Fruit fly (Drosophila melanogaster) whole organism, prepupa: Measurements from ENCODE around the gene sa.
A peak's percentile ranks its signal among the peaks of the same experiment; 100 is the strongest.

ENCODE experiments used
- Blimp-1 ChIP-seq: fragments of 200-800 bp; sonication (Bioruptor generic); optimal IDR thresholded peaks from 3 replicates; lab custom pipeline; 2017; ENCODE audit warnings: missing biosample characterization, missing genetic modification characterization, mild to moderate bottlenecking, moderate library complexity, missing genetic modification reagents
- CG10631 ChIP-seq: fragments of 200-800 bp; sonication (Bioruptor generic); optimal IDR thresholded peaks from 2 replicates; lab custom pipeline; 2016; ENCODE audit warnings: missing biosample characterization, missing genetic modification characterization
- CG10669 ChIP-seq: fragments of 200-800 bp; sonication (Bioruptor generic); optimal IDR thresholded peaks from 3 replicates; lab custom pipeline; 2018; ENCODE audit warnings: missing biosample characterization, mild to moderate bottlenecking, missing genetic modification characterization, moderate library complexity
- CG11294 ChIP-seq: fragments of 200-800 bp; sonication (Bioruptor generic); IDR thresholded peaks from 2 replicates; pipeline ENCODE4 v1.3.6; 2022; ENCODE audit warnings: missing biosample characterization, missing genetic modification characterization
- CG11762 ChIP-seq: fragments of 200-800 bp; sonication (Bioruptor generic); optimal IDR thresholded peaks from 3 replicates; lab custom pipeline; 2016; ENCODE audit warnings: missing biosample characterization, missing genetic modification characterization; ENCODE audit not compliant: insufficient read depth
- CG11902 ChIP-seq: fragments of 200-800 bp; sonication (Bioruptor generic); optimal IDR thresholded peaks from 3 replicates; lab custom pipeline; 2016; ENCODE audit warnings: missing biosample characterization, missing genetic modification characterization
- CG15336 ChIP-seq: fragments of 200-800 bp; sonication (Bioruptor generic); IDR thresholded peaks from 2 replicates; pipeline ENCODE4 v1.3.6; 2022; ENCODE audit warnings: missing biosample characterization, missing genetic modification characterization
- CG1621 ChIP-seq: fragments of 200-800 bp; sonication (Bioruptor generic); optimal IDR thresholded peaks from 3 replicates; lab custom pipeline; 2018; ENCODE audit warnings: missing biosample characterization, mild to moderate bottlenecking, missing genetic modification characterization
- CG3032 ChIP-seq: fragments of 200-800 bp; optimal IDR thresholded peaks from 2 replicates; lab custom pipeline; 2019; ENCODE audit warnings: missing biosample characterization, mild to moderate bottlenecking, missing genetic modification characterization, moderate library complexity
- CG31627 ChIP-seq: fragments of 200-800 bp; sonication (Bioruptor generic); optimal IDR thresholded peaks from 3 replicates; lab custom pipeline; 2016; ENCODE audit warnings: missing biosample characterization, missing genetic modification characterization
- CG32006 ChIP-seq: fragments of 200-800 bp; sonication (Bioruptor generic); optimal IDR thresholded peaks from 3 replicates; lab custom pipeline; 2017; ENCODE audit warnings: missing biosample characterization, mild to moderate bottlenecking, missing genetic modification characterization
- CG34406 ChIP-seq: fragments of 200-800 bp; sonication (Bioruptor generic); optimal IDR thresholded peaks from 3 replicates; lab custom pipeline; 2016; ENCODE audit warnings: missing biosample characterization, missing genetic modification characterization
- CG3919 ChIP-seq: fragments of 200-800 bp; sonication (Bioruptor generic); optimal IDR thresholded peaks from 3 replicates; lab custom pipeline; 2016; ENCODE audit warnings: missing biosample characterization, missing genetic modification characterization
- CG4318 ChIP-seq: fragments of 200-800 bp; sonication (Bioruptor generic); optimal IDR thresholded peaks from 3 replicates; lab custom pipeline; 2017; ENCODE audit warnings: missing biosample characterization, mild to moderate bottlenecking, missing genetic modification characterization
- CG6276 ChIP-seq: fragments of 200-800 bp; sonication (Bioruptor generic); optimal IDR thresholded peaks from 2 replicates; lab custom pipeline; 2017; ENCODE audit warnings: missing biosample characterization, mild to moderate bottlenecking, missing genetic modification characterization
- CG6808 ChIP-seq: fragments of 200-800 bp; sonication (Bioruptor generic); optimal IDR thresholded peaks from 3 replicates; lab custom pipeline; 2017; ENCODE audit warnings: missing biosample characterization, missing genetic modification characterization, mild to moderate bottlenecking, moderate library complexity, missing genetic modification reagents
- CG6854 ChIP-seq: fragments of 200-800 bp; sonication (Bioruptor generic); optimal IDR thresholded peaks from 2 replicates; lab custom pipeline; 2017; ENCODE audit warnings: missing biosample characterization, mild to moderate bottlenecking, missing genetic modification characterization
- CG7368 ChIP-seq: fragments of 200-800 bp; sonication (Bioruptor generic); optimal IDR thresholded peaks from 3 replicates; lab custom pipeline; 2016; ENCODE audit warnings: missing biosample characterization, missing genetic modification characterization
- CG8119 ChIP-seq: fragments of 200-800 bp; sonication (Bioruptor generic); IDR thresholded peaks from 3 replicates; pipeline ENCODE4 v1.3.6; 2022; ENCODE audit warnings: missing biosample characterization, missing genetic modification characterization
- CG8319 ChIP-seq: fragments of 200-800 bp; sonication (Bioruptor generic); optimal IDR thresholded peaks from 3 replicates; lab custom pipeline; 2016; ENCODE audit warnings: missing biosample characterization, missing genetic modification characterization
- CG8632 ChIP-seq: fragments of 200-800 bp; sonication (Bioruptor generic); optimal IDR thresholded peaks from 3 replicates; lab custom pipeline; 2016; ENCODE audit warnings: missing biosample characterization, missing genetic modification characterization
- CG9139 ChIP-seq: fragments of 200-800 bp; sonication (Bioruptor generic); optimal IDR thresholded peaks from 3 replicates; lab custom pipeline; 2017; ENCODE audit warnings: missing biosample characterization, mild to moderate bottlenecking, missing genetic modification characterization
- Eip75B ChIP-seq: fragments of 200-800 bp; sonication (Bioruptor generic); optimal IDR thresholded peaks from 3 replicates; lab custom pipeline; 2016; ENCODE audit warnings: missing biosample characterization, missing genetic modification characterization
- Eip78C ChIP-seq: fragments of 200-800 bp; sonication (Bioruptor generic); peaks from one replicate; lab custom pipeline; 2016; ENCODE audit warnings: missing biosample characterization, missing genetic modification characterization
- Eip93F ChIP-seq: fragments of 200-800 bp; sonication (Bioruptor generic); optimal IDR thresholded peaks from 2 replicates; lab custom pipeline; 2016; ENCODE audit warnings: missing biosample characterization, mild to moderate bottlenecking, missing genetic modification characterization
- Ets21C ChIP-seq: fragments of 200-800 bp; sonication (Bioruptor generic); optimal IDR thresholded peaks from 3 replicates; lab custom pipeline; 2016; ENCODE audit warnings: missing biosample characterization, missing genetic modification characterization
- Ets96B ChIP-seq: fragments of 200-800 bp; optimal IDR thresholded peaks from 2 replicates; lab custom pipeline; 2019; ENCODE audit warnings: missing biosample characterization, mild to moderate bottlenecking, missing genetic modification characterization, moderate library complexity
- Gug ChIP-seq: fragments of 200-800 bp; sonication (Bioruptor generic); IDR thresholded peaks from 2 replicates; pipeline ENCODE4 v1.3.6; 2022; ENCODE audit warnings: missing biosample characterization, missing genetic modification characterization
- Hr38 ChIP-seq: sonication (Bioruptor generic); optimal IDR thresholded peaks from 2 replicates; lab custom pipeline; 2016; ENCODE audit warnings: missing biosample characterization, missing genetic modification characterization
- Hr39 ChIP-seq: fragments of 200-800 bp; sonication (Bioruptor generic); optimal IDR thresholded peaks from 2 replicates; lab custom pipeline; 2016; ENCODE audit warnings: missing biosample characterization, missing genetic modification characterization
- Lpt ChIP-seq: fragments of 200-800 bp; sonication (Bioruptor generic); optimal IDR thresholded peaks from 3 replicates; lab custom pipeline; 2016; ENCODE audit warnings: missing biosample characterization, missing genetic modification characterization
- Met ChIP-seq: fragments of 200-800 bp; sonication (Bioruptor generic); optimal IDR thresholded peaks from 3 replicates; lab custom pipeline; 2016; ENCODE audit warnings: missing biosample characterization, missing genetic modification characterization
- OdsH ChIP-seq: fragments of 200-800 bp; sonication (Bioruptor generic); optimal IDR thresholded peaks from 3 replicates; lab custom pipeline; 2016; ENCODE audit warnings: missing biosample characterization, missing genetic modification characterization
- Smox ChIP-seq: fragments of 200-800 bp; sonication (Bioruptor generic); optimal IDR thresholded peaks from 3 replicates; lab custom pipeline; 2016; ENCODE audit warnings: missing biosample characterization, missing genetic modification characterization
- Sox102F ChIP-seq: fragments of 200-800 bp; sonication (Bioruptor generic); optimal IDR thresholded peaks from 2 replicates; lab custom pipeline; 2016; ENCODE audit warnings: missing biosample characterization, mild to moderate bottlenecking, missing genetic modification characterization
- Sox14 ChIP-seq: fragments of 200-800 bp; sonication (Bioruptor generic); optimal IDR thresholded peaks from 3 replicates; lab custom pipeline; 2016; ENCODE audit warnings: missing biosample characterization, missing genetic modification characterization
- Sox15 ChIP-seq: fragments of 200-800 bp; sonication (Bioruptor generic); optimal IDR thresholded peaks from 3 replicates; lab custom pipeline; 2016; ENCODE audit warnings: missing biosample characterization, missing genetic modification characterization
- achi ChIP-seq: fragments of 200-800 bp; sonication (Bioruptor generic); optimal IDR thresholded peaks from 3 replicates; lab custom pipeline; 2016; ENCODE audit warnings: missing biosample characterization, missing genetic modification characterization
- acj6 ChIP-seq: fragments of 200-800 bp; sonication (Bioruptor generic); optimal IDR thresholded peaks from 3 replicates; lab custom pipeline; 2016; ENCODE audit warnings: missing biosample characterization, missing genetic modification characterization
- cyc ChIP-seq: fragments of 200-800 bp; sonication (Bioruptor generic); optimal IDR thresholded peaks from 3 replicates; lab custom pipeline; 2016; ENCODE audit warnings: missing biosample characterization, missing genetic modification characterization
- dac ChIP-seq: fragments of 200-800 bp; sonication (Bioruptor generic); optimal IDR thresholded peaks from 2 replicates; lab custom pipeline; 2017; ENCODE audit warnings: missing biosample characterization, mild to moderate bottlenecking, missing genetic modification characterization
- eg ChIP-seq: fragments of 200-800 bp; sonication (Bioruptor generic); IDR thresholded peaks from 3 replicates; pipeline ENCODE4 v1.3.6; 2022; ENCODE audit warnings: missing biosample characterization, missing genetic modification characterization
- esn ChIP-seq: fragments of 200-800 bp; sonication (Bioruptor generic); optimal IDR thresholded peaks from 2 replicates; lab custom pipeline; 2016; ENCODE audit warnings: missing biosample characterization, mild to moderate bottlenecking, missing genetic modification characterization, moderate library complexity
- fd59A ChIP-seq: fragments of 200-800 bp; sonication (Bioruptor generic); optimal IDR thresholded peaks from 2 replicates; lab custom pipeline; 2017; ENCODE audit warnings: missing biosample characterization, mild to moderate bottlenecking, missing genetic modification characterization, missing genetic modification reagents
- fkh ChIP-seq: fragments of 200-800 bp; sonication (Bioruptor generic); optimal IDR thresholded peaks from 3 replicates; lab custom pipeline; 2017; ENCODE audit warnings: missing biosample characterization, mild to moderate bottlenecking, missing genetic modification characterization, moderate library complexity
- net ChIP-seq: fragments of 200-800 bp; sonication (Bioruptor generic); optimal IDR thresholded peaks from 3 replicates; lab custom pipeline; 2016; ENCODE audit warnings: missing biosample characterization, missing genetic modification characterization
- pdm3 ChIP-seq: fragments of 200-800 bp; sonication (Bioruptor generic); optimal IDR thresholded peaks from 3 replicates; lab custom pipeline; 2016; ENCODE audit warnings: missing biosample characterization, missing genetic modification characterization
- spab ChIP-seq: fragments of 200-800 bp; sonication (Bioruptor generic); optimal IDR thresholded peaks from 2 replicates; lab custom pipeline; 2017; ENCODE audit warnings: missing biosample characterization, mild to moderate bottlenecking, missing genetic modification characterization, missing genetic modification reagents
- ss ChIP-seq, 2 experiments: fragments of 200-800 bp; sonication (Bioruptor generic); optimal IDR thresholded peaks; 2 replicates in 1 of 2; 3 replicates in 1 of 2; lab custom pipeline; 2017 to 2018; ENCODE audit warnings: mild to moderate bottlenecking in 2 of 2, missing biosample characterization in 2 of 2, missing genetic modification characterization in 2 of 2, moderate library complexity in 1 of 2
- svp ChIP-seq: fragments of 200-800 bp; sonication (Bioruptor generic); peaks from one replicate; lab custom pipeline; 2016; ENCODE audit warnings: missing biosample characterization, missing genetic modification characterization
- topi ChIP-seq: fragments of 200-800 bp; sonication (Bioruptor generic); optimal IDR thresholded peaks from 3 replicates; lab custom pipeline; 2016; ENCODE audit warnings: missing biosample characterization, missing genetic modification characterization

The sa gene

DNA sequence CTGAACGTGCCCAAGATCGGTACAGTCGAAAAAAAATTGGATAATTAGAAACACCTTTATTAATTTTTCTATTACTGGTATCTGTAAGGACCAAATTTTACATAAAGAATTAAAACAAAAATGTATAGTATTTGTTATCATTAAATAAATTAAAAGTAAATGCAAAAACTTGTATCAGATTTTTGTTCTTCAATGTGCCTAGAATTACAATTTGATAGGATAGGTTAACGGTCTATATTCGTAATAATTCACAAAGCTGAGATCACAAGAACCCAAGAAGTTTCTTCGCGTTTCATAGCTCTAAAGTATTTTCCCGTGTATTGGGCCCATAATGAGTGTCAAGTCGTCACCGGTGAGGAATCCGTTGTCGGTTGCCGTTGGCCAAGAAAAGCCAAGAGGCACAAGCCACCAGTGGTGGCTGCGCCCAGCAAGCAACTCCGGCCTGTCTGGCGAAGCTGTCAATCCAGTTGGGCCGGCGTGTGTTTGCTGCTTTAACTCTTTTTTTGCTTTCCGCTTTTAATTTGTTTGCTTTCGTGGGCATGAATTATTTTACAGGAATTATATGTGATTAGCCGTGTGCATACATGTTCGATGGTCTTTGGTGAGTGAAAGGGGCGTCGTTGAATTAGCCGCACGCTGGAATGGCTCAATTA lies 11.5 kb upstream of the sa start:
- TF ChIP-seq Ets21C (GFP tag; lab: Kevin White, UChicago): peak; percentile 8
- peak; percentile 33 for TF ChIP-seq dac (GFP tag; lab: Kevin White, UChicago)
- peak; percentile 68 for TF ChIP-seq fd59A (GFP tag; lab: Kevin White, UChicago)
- peak; percentile 72 for TF ChIP-seq CG11762 (GFP tag; lab: Kevin White, UChicago)
- TF ChIP-seq CG6808: peak; percentile 76
- peak; percentile 30 for TF ChIP-seq CG1621 (tag; lab: Kevin White, UChicago)
- peak; percentile 48; the same call in 1 of the 2 replicates for TF ChIP-seq Gug (GFP tag; lab: Robert Waterston, UW)
- no peak for TF ChIP-seq cyc
- peak; percentile 80 for TF ChIP-seq CG34406 (GFP tag; lab: Kevin White, UChicago)
- peak; percentile 81 for TF ChIP-seq svp (GFP tag; lab: Kevin White, UChicago)
- peak; percentile 58 for TF ChIP-seq CG7368
- TF ChIP-seq spab: peak; percentile 68
- peak; percentile 83 for TF ChIP-seq OdsH
- TF ChIP-seq Sox14 (GFP tag; lab: Kevin White, UChicago): no peak
- peak; percentile 86 for TF ChIP-seq CG32006 (GFP tag; lab: Kevin White, UChicago)
- TF ChIP-seq CG3032 (tag; lab: Kevin White, UChicago): no peak
- peak; percentile 64 to 79 for TF ChIP-seq ss (GFP tag; optimal IDR thresholded peaks at IDR 0.05; lab: Kevin White, UChicago)
- peak; percentile 70 for TF ChIP-seq topi
- peak; percentile 74 for TF ChIP-seq Ets96B
- no peak for TF ChIP-seq Eip93F (GFP tag; lab: Kevin White, UChicago)
- peak; percentile 56 for TF ChIP-seq CG9139 (GFP tag; lab: Kevin White, UChicago)
- peak; percentile 69 for TF ChIP-seq Smox
- TF ChIP-seq acj6 (GFP tag; lab: Kevin White, UChicago): peak; percentile 73
- TF ChIP-seq CG8119 (GFP tag; lab: Robert Waterston, UW): peak; percentile 76
- no peak for TF ChIP-seq esn (GFP tag; lab: Kevin White, UChicago)
- peak; percentile 77 for TF ChIP-seq CG8632 (GFP tag; lab: Kevin White, UChicago)
- TF ChIP-seq Blimp-1 (GFP tag; lab: Kevin White, UChicago): no peak
- TF ChIP-seq pdm3 (GFP tag; lab: Kevin White, UChicago): peak; percentile 73
- peak; percentile 86 for TF ChIP-seq CG3919 (GFP tag; lab: Kevin White, UChicago)
- TF ChIP-seq CG8319 (GFP tag; lab: Kevin White, UChicago): peak; percentile 34
- TF ChIP-seq CG6854: no peak
- peak; percentile 73 for TF ChIP-seq CG10631
- TF ChIP-seq Met: no peak
- peak; percentile 69 for TF ChIP-seq CG4318 (GFP tag; lab: Kevin White, UChicago)
- 0 out of 3 replicates have a peak, but pooled peaks have one; percentile 30 for TF ChIP-seq eg (GFP tag; lab: Robert Waterston, UW)
- TF ChIP-seq Sox102F (GFP tag; lab: Kevin White, UChicago): peak; percentile 55
- TF ChIP-seq net (GFP tag; lab: Kevin White, UChicago): peak; percentile 83
- TF ChIP-seq CG6276 (GFP tag; lab: Kevin White, UChicago): peak; percentile 76
- TF ChIP-seq CG15336 (GFP tag; lab: Robert Waterston, UW): peak; percentile 70
- TF ChIP-seq Lpt (GFP tag; lab: Kevin White, UChicago): peak; percentile 50
- peak; percentile 92 for TF ChIP-seq Eip78C
- no peak for TF ChIP-seq Hr38 (GFP tag; lab: Kevin White, UChicago)
- TF ChIP-seq fkh (GFP tag; lab: Kevin White, UChicago): peak; percentile 13
- TF ChIP-seq CG11902 (GFP tag; lab: Kevin White, UChicago): peak; percentile 45
- peak; percentile 72 for TF ChIP-seq achi (GFP tag; lab: Kevin White, UChicago)
- peak; percentile 68 for TF ChIP-seq Eip75B
- peak; percentile 49 for TF ChIP-seq Sox15 (GFP tag; lab: Kevin White, UChicago)
- TF ChIP-seq CG11294 (GFP tag; lab: Robert Waterston, UW): no peak; the same call in 1 of the 2 replicates
- TF ChIP-seq Hr39 (GFP tag; lab: Kevin White, UChicago): peak; percentile 24
- peak; percentile 36 for TF ChIP-seq CG31627
- TF ChIP-seq CG10669: peak; percentile 72
